Worm (Caenorhabditis elegans) whole organism, L4 larva: ENCODE data around the gene clec-162.

Experiments used
- D1046.2 ChIP-seq: fragments of 200-800 bp; sonication (Bioruptor generic); IDR thresholded peaks from 2 replicates; pipeline ENCODE4 v1.3.6; 2022; ENCODE audit warnings: missing genetic modification characterization, missing compliant biosample characterization
- F26F4.8 ChIP-seq: fragments of 200-800 bp; sonication (Bioruptor generic); conservative IDR thresholded peaks from 2 replicates; pipeline ENCODE4 v1.3.6; 2022; ENCODE audit warnings: missing genetic modification characterization, missing compliant biosample characterization
- F37D6.2 ChIP-seq: sonication (generic microtip); optimal IDR thresholded peaks from 2 replicates; lab custom pipeline; 2016; ENCODE audit warnings: mild to moderate bottlenecking, missing genetic modification characterization, missing compliant biosample characterization
- F44E2.7 ChIP-seq: fragments of 200-800 bp; sonication (Bioruptor generic); IDR thresholded peaks from 2 replicates; pipeline ENCODE4 v2.1.2; 2022; ENCODE audit warnings: missing genetic modification characterization, missing compliant biosample characterization
- F49E8.2 ChIP-seq: sonication (generic microtip); optimal IDR thresholded peaks from 2 replicates; lab custom pipeline; 2016; ENCODE audit warnings: missing compliant biosample characterization, mild to moderate bottlenecking, missing genetic modification characterization, borderline replicate concordance
- T20F7.1 ChIP-seq: fragments of 200-800 bp; sonication (Bioruptor generic); optimal IDR thresholded peaks from 2 replicates; lab custom pipeline; 2018; ENCODE audit warnings: mild to moderate bottlenecking, missing genetic modification characterization, missing compliant biosample characterization
- Y5F2A.4 ChIP-seq: fragments of 200-800 bp; sonication (Bioruptor generic); optimal IDR thresholded peaks from 2 replicates; lab custom pipeline; 2018; ENCODE audit warnings: mild to moderate bottlenecking, missing genetic modification characterization, missing compliant biosample characterization
- aha-1 ChIP-seq: fragments of 150-350 bp; peaks from one replicate; lab custom pipeline; 2014; ENCODE audit warnings: missing biosample characterization, missing genetic modification characterization
- aly-2 ChIP-seq: sonication (generic microtip); optimal IDR thresholded peaks from 2 replicates; lab custom pipeline; 2018; ENCODE audit warnings: missing biosample characterization, missing genetic modification characterization
- arid-1 ChIP-seq: fragments of 200-800 bp; sonication (Bioruptor generic); conservative IDR thresholded peaks from 2 replicates; pipeline ENCODE4 v1.3.6; 2022; ENCODE audit warnings: missing genetic modification reagents, missing genetic modification characterization, missing compliant biosample characterization
- ceh-28 ChIP-seq: fragments of 150-350 bp; optimal IDR thresholded peaks from 2 replicates; lab custom pipeline; 2014; ENCODE audit warnings: missing biosample characterization, missing genetic modification reagents, missing genetic modification characterization
- ceh-32 ChIP-seq: sonication (generic microtip); optimal IDR thresholded peaks from 2 replicates; lab custom pipeline; 2016; ENCODE audit warnings: mild to moderate bottlenecking, missing genetic modification characterization, missing compliant biosample characterization; ENCODE audit not compliant: poor library complexity
- ceh-62 ChIP-seq: sonication (generic microtip); optimal IDR thresholded peaks from 2 replicates; lab custom pipeline; 2017; ENCODE audit warnings: missing biosample characterization, missing genetic modification characterization
- ces-1 ChIP-seq: fragments of 150-350 bp; sonication (generic microtip); optimal IDR thresholded peaks from 4 replicates; lab custom pipeline; 2014; ENCODE audit warnings: missing biosample characterization, missing genetic modification reagents, missing genetic modification characterization
- ctbp-1 ChIP-seq: fragments of 200-800 bp; sonication (Bioruptor generic); IDR thresholded peaks from 2 replicates; pipeline ENCODE4 v1.3.6; 2022; ENCODE audit warnings: missing genetic modification reagents, missing genetic modification characterization, missing compliant biosample characterization
- daf-16 ChIP-seq, 3 experiments: sonication (generic microtip); optimal IDR thresholded peaks; 2 replicates each; lab custom pipeline; 2016 to 2017; ENCODE audit warnings: missing genetic modification characterization in 3 of 3, missing genetic modification reagents in 3 of 3, mild to moderate bottlenecking in 2 of 3, missing compliant biosample characterization in 2 of 3, missing biosample characterization in 1 of 3, moderate library complexity in 1 of 3
- dmd-9 ChIP-seq: fragments of 200-800 bp; sonication (Bioruptor generic); IDR thresholded peaks from 2 replicates; pipeline ENCODE4 v1.3.6; 2022; ENCODE audit warnings: missing genetic modification reagents, missing genetic modification characterization, missing compliant biosample characterization
- dpl-1 ChIP-seq: fragments of 150-350 bp; optimal IDR thresholded peaks from 2 replicates; lab custom pipeline; 2014; ENCODE audit warnings: missing biosample characterization, missing genetic modification reagents, missing genetic modification characterization
- duxl-1 ChIP-seq: sonication (generic microtip); optimal IDR thresholded peaks from 2 replicates; lab custom pipeline; 2016; ENCODE audit warnings: mild to moderate bottlenecking, missing genetic modification characterization, moderate library complexity, missing compliant biosample characterization; ENCODE audit not compliant: poor library complexity
- egl-43 ChIP-seq: fragments of 200-800 bp; sonication (Bioruptor generic); IDR thresholded peaks from 2 replicates; pipeline ENCODE4 v1.3.6; 2022; ENCODE audit warnings: missing genetic modification reagents, missing genetic modification characterization, missing compliant biosample characterization
- fkh-10 ChIP-seq: fragments of 150-350 bp; optimal IDR thresholded peaks from 2 replicates; lab custom pipeline; 2014; ENCODE audit warnings: missing biosample characterization, missing genetic modification reagents, missing genetic modification characterization
- hmg-1.1 ChIP-seq: fragments of 200-800 bp; sonication (Bioruptor generic); IDR thresholded peaks from 2 replicates; pipeline ENCODE4 v1.3.6; 2022; ENCODE audit warnings: missing genetic modification reagents, missing genetic modification characterization, missing compliant biosample characterization
- lim-7 ChIP-seq: fragments of 200-800 bp; sonication (Bioruptor generic); IDR thresholded peaks from 2 replicates; pipeline ENCODE4 v1.3.6; 2022; ENCODE audit warnings: missing genetic modification characterization, missing compliant biosample characterization
- lin-15B ChIP-seq: fragments of 150-350 bp; sonication (generic microtip); optimal IDR thresholded peaks from 3 replicates; lab custom pipeline; 2014; ENCODE audit warnings: missing biosample characterization, missing genetic modification characterization
- lin-29 ChIP-seq: fragments of 200-800 bp; sonication (Bioruptor generic); IDR thresholded peaks from 2 replicates; pipeline ENCODE4 v1.3.6; 2022; ENCODE audit warnings: missing genetic modification reagents, missing genetic modification characterization, missing compliant biosample characterization
- lin-38 ChIP-seq: fragments of 200-800 bp; sonication (Bioruptor generic); IDR thresholded peaks from 2 replicates; pipeline ENCODE4 v1.3.6; 2022; ENCODE audit warnings: missing genetic modification reagents, missing genetic modification characterization, missing compliant biosample characterization
- lsy-2 ChIP-seq, 2 experiments: fragments of 150-350 bp in 1 of 2; sonication (generic microtip) in 1 of 2; optimal IDR thresholded peaks; 2 replicates each; lab custom pipeline; 2014 to 2017; ENCODE audit warnings: missing biosample characterization in 2 of 2, missing genetic modification characterization in 2 of 2
- mdl-1 ChIP-seq, 2 experiments: fragments of 150-350 bp in 1 of 2; sonication (generic microtip) in 1 of 2; optimal IDR thresholded peaks; 2 replicates each; lab custom pipeline; 2014 to 2017; ENCODE audit warnings: missing biosample characterization in 2 of 2, missing genetic modification characterization in 2 of 2
- mdt-29 ChIP-seq: fragments of 200-800 bp; sonication (Bioruptor generic); IDR thresholded peaks from 2 replicates; pipeline ENCODE4 v1.3.6; 2022; ENCODE audit warnings: missing genetic modification reagents, missing genetic modification characterization, missing compliant biosample characterization
- mep-1 ChIP-seq: fragments of 150-350 bp; sonication (generic microtip); optimal IDR thresholded peaks from 3 replicates; lab custom pipeline; 2014; ENCODE audit warnings: missing biosample characterization, missing genetic modification characterization
- mes-2 ChIP-seq: sonication (generic microtip); optimal IDR thresholded peaks from 2 replicates; lab custom pipeline; 2016; ENCODE audit warnings: missing genotype, mild to moderate bottlenecking, missing genetic modification characterization, missing compliant biosample characterization; ENCODE audit not compliant: poor library complexity, severe bottlenecking
- nhr-10 ChIP-seq: fragments of 150-350 bp; optimal IDR thresholded peaks from 2 replicates; lab custom pipeline; 2014; ENCODE audit warnings: missing biosample characterization, missing genetic modification characterization
- nhr-237 ChIP-seq: sonication (generic microtip); optimal IDR thresholded peaks from 2 replicates; lab custom pipeline; 2017; ENCODE audit warnings: missing biosample characterization, missing genetic modification characterization
- nhr-76 ChIP-seq: fragments of 150-350 bp; optimal IDR thresholded peaks from 2 replicates; lab custom pipeline; 2014; ENCODE audit warnings: missing biosample characterization, missing genetic modification characterization
- nhr-77 ChIP-seq: fragments of 150-350 bp; optimal IDR thresholded peaks from 2 replicates; lab custom pipeline; 2014; ENCODE audit warnings: missing biosample characterization, missing genetic modification characterization
- pha-4 ChIP-seq, 2 experiments: fragments of 150-350 bp in 1 of 2; fragments of 200-800 bp in 1 of 2; sonication (Bioruptor generic) in 1 of 2; IDR thresholded peaks in 1 of 2; optimal IDR thresholded peaks in 1 of 2; 2 replicates each; pipeline versions ENCODE4 v1.3.6 to Lab custom; 2014 to 2022; ENCODE audit warnings: missing genetic modification characterization in 2 of 2, missing genetic modification reagents in 2 of 2, missing biosample characterization in 1 of 2, missing compliant biosample characterization in 1 of 2
- php-3 ChIP-seq: fragments of 200-800 bp; sonication (Bioruptor generic); IDR thresholded peaks from 2 replicates; pipeline ENCODE4 v1.3.6; 2022; ENCODE audit warnings: missing genetic modification reagents, missing genetic modification characterization, missing compliant biosample characterization
- skn-1 ChIP-seq: fragments of 150-350 bp; optimal IDR thresholded peaks from 2 replicates; lab custom pipeline; 2014; ENCODE audit warnings: missing biosample characterization, missing genetic modification characterization
- snpc-1.2 ChIP-seq: fragments of 200-800 bp; sonication (Bioruptor generic); IDR thresholded peaks from 2 replicates; pipeline ENCODE4 v1.3.6; 2022; ENCODE audit warnings: missing genetic modification reagents, missing genetic modification characterization, missing compliant biosample characterization
- spr-3 ChIP-seq: fragments of 200-800 bp; sonication (Bioruptor generic); optimal IDR thresholded peaks from 2 replicates; lab custom pipeline; 2018; ENCODE audit warnings: mild to moderate bottlenecking, missing genetic modification characterization, missing compliant biosample characterization
- tag-97 ChIP-seq: fragments of 200-800 bp; sonication (Bioruptor generic); IDR thresholded peaks from 2 replicates; pipeline ENCODE4 v1.3.6; 2022; ENCODE audit warnings: missing genetic modification characterization, missing compliant biosample characterization
- unc-130 ChIP-seq: sonication (generic microtip); optimal IDR thresholded peaks from 2 replicates; lab custom pipeline; 2016; ENCODE audit warnings: missing genetic modification reagents, missing genetic modification characterization, missing compliant biosample characterization
- unc-39 ChIP-seq: sonication (generic microtip); optimal IDR thresholded peaks from 2 replicates; lab custom pipeline; 2017; ENCODE audit warnings: missing biosample characterization, missing genetic modification characterization
- unc-62 ChIP-seq, 3 experiments: fragments of 150-350 bp in 1 of 3; sonication (generic microtip); optimal IDR thresholded peaks in 2 of 3; peaks in 1 of 3; 1 replicate in 1 of 3; 2 replicates in 2 of 3; lab custom pipeline; 2014 to 2017; ENCODE audit warnings: missing biosample characterization in 3 of 3, missing genetic modification characterization in 3 of 3, missing genetic modification reagents in 3 of 3, missing genotype in 1 of 3
- zag-1 ChIP-seq: fragments of 150-350 bp; optimal IDR thresholded peaks from 2 replicates; lab custom pipeline; 2014; ENCODE audit warnings: missing biosample characterization, missing genetic modification characterization
- ztf-11 ChIP-seq: fragments of 150-350 bp; optimal IDR thresholded peaks from 2 replicates; lab custom pipeline; 2014; ENCODE audit warnings: missing biosample characterization, missing genetic modification characterization

The clec-162 gene

DNA sequence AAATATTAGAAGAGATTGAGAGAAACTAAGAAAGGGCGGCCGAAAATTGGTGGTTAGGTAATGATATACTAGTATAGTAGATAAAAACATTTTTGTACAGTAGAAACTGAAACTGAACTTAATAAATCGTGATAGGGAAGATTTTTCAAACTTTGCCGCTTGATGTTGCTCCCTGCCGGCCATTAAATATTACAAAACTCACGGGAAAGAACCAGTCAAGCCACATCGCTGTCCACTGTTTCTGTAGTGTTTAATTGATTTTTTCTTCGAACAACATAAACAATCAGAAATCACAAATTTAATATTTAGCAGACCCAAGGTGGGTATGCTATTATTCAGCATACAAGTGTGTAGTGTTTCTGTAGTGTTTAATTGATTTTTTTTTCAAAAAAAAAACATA, 26.1 kb upstream of the clec-162 start, which contains the start of gene T05G5.5 (continued):
- peak; percentile 12 for TF ChIP-seq duxl-1

DNA sequence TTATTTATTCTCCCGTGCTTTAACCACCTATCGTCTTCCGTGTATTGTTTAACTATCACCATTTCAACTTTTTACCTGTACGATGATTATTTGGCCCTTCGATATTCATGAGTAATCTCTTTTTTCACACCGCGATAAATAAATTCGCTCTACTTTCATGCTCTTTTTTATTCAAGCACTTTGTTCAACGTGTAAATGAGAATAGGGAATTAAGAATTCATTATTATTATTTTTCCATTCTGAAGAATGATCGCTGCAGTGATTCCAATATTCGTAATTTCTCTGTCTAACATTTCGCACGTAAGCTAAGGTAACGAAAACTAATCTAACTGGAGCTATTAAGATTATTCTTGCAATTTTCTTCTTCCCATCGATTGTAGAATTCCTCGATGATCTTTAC, 23.7 kb upstream of the clec-162 start, which contains the start of gene T05G5.4:
Gene T05G5.4, plus strand, starts transcription at position 241 of the 400 bp plus-strand sequence.
- TF ChIP-seq lim-7 (GFP tag; lab: Robert Waterston, UW): 0 out of 2 replicates have a peak, but pooled peaks have one; percentile 17
- TF ChIP-seq unc-130 (GFP tag; lab: Kevin White, UChicago): peak; percentile 36
- TF ChIP-seq zag-1 (tag; lab: Kevin White, UChicago): no peak
- TF ChIP-seq arid-1 (GFP tag; lab: Robert Waterston, UW): 0 out of 2 replicates have a peak, but pooled peaks have one; percentile 11
- no peak for TF ChIP-seq D1046.2 (GFP tag; lab: Robert Waterston, UW)
- TF ChIP-seq lin-15B: no peak
- TF ChIP-seq unc-39 (tag; lab: Kevin White, UChicago): no peak
- no peak for TF ChIP-seq F49E8.2 (tag; lab: Kevin White, UChicago)
- 0 out of 2 replicates have a peak, but pooled peaks have one; percentile 12 for TF ChIP-seq ctbp-1 (GFP tag; lab: Robert Waterston, UW)
- no peak for TF ChIP-seq nhr-10 (tag; lab: Kevin White, UChicago)
- TF ChIP-seq unc-62 (GFP tag; optimal IDR thresholded peaks at IDR 0.05 in 1 of 2; lab: Kevin White, UChicago): no peak
- TF ChIP-seq unc-62 (tag; optimal IDR thresholded peaks at IDR 0.05; lab: Kevin White, UChicago): no peak
- no peak for TF ChIP-seq ces-1
- no peak for TF ChIP-seq hmg-1.1 (GFP tag; lab: Robert Waterston, UW)
- TF ChIP-seq ceh-62 (tag; lab: Kevin White, UChicago): no peak
- no peak for TF ChIP-seq lsy-2 (tag; optimal IDR thresholded peaks at IDR 0.05; lab: Kevin White, UChicago)
- no peak for TF ChIP-seq mdl-1 (tag; optimal IDR thresholded peaks at IDR 0.05; lab: Kevin White, UChicago)
- no peak for TF ChIP-seq tag-97
- TF ChIP-seq dmd-9 (GFP tag; lab: Robert Waterston, UW): no peak
- no peak for TF ChIP-seq fkh-10 (GFP tag; lab: Kevin White, UChicago)
- peak; percentile 29 for TF ChIP-seq lin-38 (GFP tag; lab: Robert Waterston, UW)
- peak; percentile 21 for TF ChIP-seq aly-2
- no peak for TF ChIP-seq php-3 (GFP tag; lab: Robert Waterston, UW)
- TF ChIP-seq spr-3 (GFP tag; lab: Kevin White, UChicago): no peak
- no peak for TF ChIP-seq F44E2.7 (GFP tag; lab: Robert Waterston, UW)
- TF ChIP-seq snpc-1.2 (GFP tag; lab: Robert Waterston, UW): no peak

DNA sequence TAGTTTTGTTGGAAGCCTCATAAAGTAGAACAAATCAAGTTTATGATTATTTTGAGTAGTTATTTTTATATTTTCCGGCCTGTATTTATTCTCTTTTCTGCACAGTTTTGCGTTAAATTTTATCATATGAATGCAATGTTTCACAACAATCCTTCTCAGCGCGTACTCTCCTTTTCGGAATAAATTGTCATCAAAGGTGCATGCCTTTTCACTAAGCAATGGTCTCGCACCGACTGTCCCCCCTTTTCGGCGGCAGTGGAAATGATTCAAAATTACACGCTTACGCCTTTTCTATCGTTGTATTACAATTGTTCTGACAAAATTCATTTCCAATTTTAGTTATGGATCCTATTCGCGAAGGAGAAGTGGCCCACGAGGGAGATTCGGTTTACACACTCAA, 22.1 kb upstream of the clec-162 start, which contains the start of the genes iff-1 and cdk-1:
Gene iff-1, minus strand, starts transcription at position 61 of the 400 bp plus-strand sequence.
Gene cdk-1, plus strand, starts transcription at position 340 of the 400 bp plus-strand sequence.
- TF ChIP-seq nhr-237 (tag; lab: Kevin White, UChicago) (no peak), snpc-1.2 (GFP tag; lab: Robert Waterston, UW) (0 out of 2 replicates have a peak, but pooled peaks have one; percentile 19), daf-16 (GFP tag; optimal IDR thresholded peaks at IDR 0.05; lab: Kevin White, UChicago) (no peak), daf-16 (tag; optimal IDR thresholded peaks at IDR 0.05; lab: Kevin White, UChicago) (no peak), nhr-76 (no peak), mes-2 (tag; lab: Kevin White, UChicago) (peak; percentile 60), lin-29 (GFP tag; lab: Robert Waterston, UW) (no peak), skn-1 (tag; lab: Kevin White, UChicago) (no peak), egl-43 (GFP tag; lab: Robert Waterston, UW) (no peak), mdt-29 (GFP tag; lab: Robert Waterston, UW) (no peak), F44E2.7 (GFP tag; lab: Robert Waterston, UW) (no peak), Y5F2A.4 (GFP tag; lab: Kevin White, UChicago) (no peak), dpl-1 (GFP tag; lab: Kevin White, UChicago) (peak; percentile 82), duxl-1 (no peak), ceh-28 (tag; lab: Kevin White, UChicago) (no peak), D1046.2 (GFP tag; lab: Robert Waterston, UW) (no peak), nhr-77 (tag; lab: Kevin White, UChicago) (no peak), aha-1 (peak; percentile 92), ztf-11 (no peak), mep-1 (tag; lab: Kevin White, UChicago) (no peak), pha-4 (GFP tag; IDR thresholded peaks at IDR 0.05; lab: Robert Waterston, UW) (no peak), pha-4 (tag; optimal IDR thresholded peaks at IDR 0.05; lab: Kevin White, UChicago) (peak; percentile 12), F26F4.8 (GFP tag; lab: Robert Waterston, UW) (no peak), nhr-10 (tag; lab: Kevin White, UChicago) (no peak), T20F7.1 (no peak), unc-39 (tag; lab: Kevin White, UChicago) (no peak), F37D6.2 (tag; lab: Kevin White, UChicago) (no peak), ceh-32 (tag; lab: Kevin White, UChicago) (no peak), lsy-2 (tag; optimal IDR thresholded peaks at IDR 0.05; lab: Kevin White, UChicago) (peak in 1 of 2 experiments; percentile 68)
